Worm (Caenorhabditis elegans) whole organism, midembryonic: Measurements from ENCODE around the gene rrf-3.
A peak's percentile ranks its signal among the peaks of the same experiment; 100 is the strongest.

Experiments used
- T22C8.4 ChIP-seq: fragments of 200-800 bp; sonication (Bioruptor generic); IDR thresholded peaks from 2 replicates; pipeline ENCODE4 v1.3.6; 2022; ENCODE audit warnings: missing genetic modification characterization, missing compliant biosample characterization
- cog-1 ChIP-seq: sonication (generic microtip); optimal IDR thresholded peaks from 2 replicates; lab custom pipeline; 2016; ENCODE audit warnings: missing genetic modification characterization, missing compliant biosample characterization
- flt-1 ChIP-seq: fragments of 200-800 bp; sonication (Bioruptor generic); IDR thresholded peaks from 2 replicates; pipeline ENCODE4 v1.3.6; 2022; ENCODE audit warnings: missing genetic modification characterization, missing compliant biosample characterization
- klf-2 ChIP-seq: fragments of 200-800 bp; sonication (Bioruptor generic); conservative IDR thresholded peaks from 2 replicates; pipeline ENCODE4 v1.3.6; 2022; ENCODE audit warnings: missing genetic modification reagents, missing genetic modification characterization, missing compliant biosample characterization
- med-1 ChIP-seq: sonication (generic microtip); optimal IDR thresholded peaks from 2 replicates; lab custom pipeline; 2017; ENCODE audit warnings: missing genetic modification characterization, mild to moderate bottlenecking, missing compliant biosample characterization, antibody characterized with exemption, missing genetic modification reagents; ENCODE audit not compliant: insufficient read depth
- ref-1 ChIP-seq: fragments of 200-800 bp; sonication (Bioruptor generic); conservative IDR thresholded peaks from 2 replicates; pipeline ENCODE4 v1.3.6; 2022; ENCODE audit warnings: missing genetic modification reagents, missing genetic modification characterization, missing compliant biosample characterization
- tab-1 ChIP-seq: fragments of 200-800 bp; sonication (Bioruptor generic); IDR thresholded peaks from 2 replicates; pipeline ENCODE4 v1.3.6; 2022; ENCODE audit warnings: missing genetic modification characterization, missing compliant biosample characterization
- ztf-23 ChIP-seq: fragments of 200-800 bp; sonication (Bioruptor generic); IDR thresholded peaks from 2 replicates; pipeline ENCODE4 v1.3.6; 2022; ENCODE audit warnings: missing genetic modification reagents, missing genetic modification characterization, missing compliant biosample characterization
- ztf-29 ChIP-seq: fragments of 200-800 bp; sonication (Bioruptor generic); IDR thresholded peaks from 2 replicates; pipeline ENCODE4 v1.3.6; 2022; ENCODE audit warnings: missing genetic modification reagents, missing genetic modification characterization, missing compliant biosample characterization

The rrf-3 gene

ce11 chrII:8193126-8193525 lies 30.9 kb downstream of the rrf-3 start, which contains the start of gene T05C12.9:
Gene T05C12.9, minus strand, starts transcription at chrII:8193226.
- TF ChIP-seq ref-1 (GFP tag; lab: Robert Waterston, UW) = no peak
- TF ChIP-seq tab-1 (GFP tag; lab: Robert Waterston, UW) = no peak
- no peak for TF ChIP-seq flt-1 (GFP tag; lab: Robert Waterston, UW)
- TF ChIP-seq med-1 = no peak
- no peak for TF ChIP-seq T22C8.4 (GFP tag; lab: Robert Waterston, UW)
- no peak for TF ChIP-seq cog-1
- no peak for TF ChIP-seq klf-2
- TF ChIP-seq ztf-29 = no peak
- TF ChIP-seq ztf-23 (GFP tag; lab: Robert Waterston, UW) = no peak

ce11 chrII:8193922-8194321 lies 31.7 kb downstream of the rrf-3 start:
- TF ChIP-seq flt-1 (GFP tag; lab: Robert Waterston, UW) (no peak), med-1 (no peak), T22C8.4 (GFP tag; lab: Robert Waterston, UW) (no peak), ref-1 (GFP tag; lab: Robert Waterston, UW) (no peak), ztf-29 (no peak), ztf-23 (GFP tag; lab: Robert Waterston, UW) (no peak), cog-1 (no peak)

ce11 chrII:8198503-8198902 lies 36.2 kb downstream of the rrf-3 start, which contains the start of gene qua-1:
Gene qua-1, plus strand, starts transcription at chrII:8198803.
- TF ChIP-seq ztf-23 (GFP tag; lab: Robert Waterston, UW) = no peak
- no peak for TF ChIP-seq cog-1
- no peak for TF ChIP-seq ztf-29

- TF ChIP-seq med-1 (no peak), T22C8.4 (GFP tag; lab: Robert Waterston, UW) (no peak), tab-1 (GFP tag; lab: Robert Waterston, UW) (no peak), cog-1 (no peak), ref-1 (GFP tag; lab: Robert Waterston, UW) (no peak), ztf-29 (no peak), klf-2 (no peak), ztf-23 (GFP tag; lab: Robert Waterston, UW) (no peak), flt-1 (GFP tag; lab: Robert Waterston, UW) (no peak)
Measured at ce11 chrII:8199803-8200202, 37.5 kb downstream of the rrf-3 start.

- no peak for TF ChIP-seq med-1
Measured at ce11 chrII:8204039-8204438, 41.8 kb downstream of the rrf-3 start, which contains the start of gene col-76. Gene col-76, plus strand, starts transcription at chrII:8204339.

- TF ChIP-seq tab-1 (GFP tag; lab: Robert Waterston, UW) = no peak
- no peak for TF ChIP-seq klf-2
- no peak for TF ChIP-seq T22C8.4 (GFP tag; lab: Robert Waterston, UW)
- TF ChIP-seq ztf-23 (GFP tag; lab: Robert Waterston, UW) = no peak
- no peak for TF ChIP-seq cog-1
- TF ChIP-seq med-1 = no peak
- TF ChIP-seq ref-1 (GFP tag; lab: Robert Waterston, UW) = no peak
- no peak for TF ChIP-seq ztf-29
- TF ChIP-seq flt-1 (GFP tag; lab: Robert Waterston, UW) = no peak
Measured at ce11 chrII:8205612-8206011, 43.3 kb downstream of the rrf-3 start.

ce11 chrII:8209476-8209875 lies 47.2 kb downstream of the rrf-3 start, which contains the start of gene M110.8:
Gene M110.8, minus strand, starts transcription at chrII:8209576.
- TF ChIP-seq ref-1 (GFP tag; lab: Robert Waterston, UW) (no peak), ztf-23 (GFP tag; lab: Robert Waterston, UW) (no peak), cog-1 (no peak), T22C8.4 (GFP tag; lab: Robert Waterston, UW) (no peak), tab-1 (GFP tag; lab: Robert Waterston, UW) (no peak)

- TF ChIP-seq flt-1 (GFP tag; lab: Robert Waterston, UW) (no peak), ztf-29 (no peak), tab-1 (GFP tag; lab: Robert Waterston, UW) (no peak), cog-1 (no peak), T22C8.4 (GFP tag; lab: Robert Waterston, UW) (no peak), ztf-23 (GFP tag; lab: Robert Waterston, UW) (no peak), klf-2 (no peak), med-1 (no peak), ref-1 (GFP tag; lab: Robert Waterston, UW) (no peak)
Measured at ce11 chrII:8212680-8213079, 50.4 kb downstream of the rrf-3 start, which contains the start of gene twk-3. Gene twk-3, minus strand, starts transcription at chrII:8212780.

- TF ChIP-seq flt-1 (GFP tag; lab: Robert Waterston, UW) = no peak
- no peak for TF ChIP-seq tab-1 (GFP tag; lab: Robert Waterston, UW)
- no peak for TF ChIP-seq ztf-29
- TF ChIP-seq ztf-23 (GFP tag; lab: Robert Waterston, UW) = no peak
- no peak for TF ChIP-seq T22C8.4 (GFP tag; lab: Robert Waterston, UW)
- TF ChIP-seq cog-1 = no peak
- TF ChIP-seq med-1 = no peak
- no peak for TF ChIP-seq ref-1 (GFP tag; lab: Robert Waterston, UW)
- TF ChIP-seq klf-2 = no peak
Measured at ce11 chrII:8214367-8214766, 52.1 kb downstream of the rrf-3 start, which contains the start of gene M110.10. Gene M110.10, minus strand, starts transcription at chrII:8214467.

ce11 chrII:8216433-8216832 lies 54.2 kb downstream of the rrf-3 start, which contains the start of gene M110.3:
Gene M110.3, minus strand, starts transcription at chrII:8216616.
- TF ChIP-seq ztf-29 = no peak
- TF ChIP-seq T22C8.4 (GFP tag; lab: Robert Waterston, UW) = peak; percentile 63; the same call in 1 of the 2 replicates

ce11 chrII:8216922-8217321 lies 54.7 kb downstream of the rrf-3 start, which contains the start of gene ifg-1:
Gene ifg-1, plus strand, starts transcription at chrII:8217222.
- TF ChIP-seq ztf-23 (GFP tag; lab: Robert Waterston, UW) (no peak), klf-2 (no peak), flt-1 (GFP tag; lab: Robert Waterston, UW) (no peak), T22C8.4 (GFP tag; lab: Robert Waterston, UW) (no peak), ref-1 (GFP tag; lab: Robert Waterston, UW) (no peak), cog-1 (no peak), ztf-29 (no peak), med-1 (no peak), tab-1 (GFP tag; lab: Robert Waterston, UW) (no peak)
